Worm (Caenorhabditis elegans) whole organism, L4 larva: ENCODE data around the gene sqt-1.

Experiments used
- F10B5.3 ChIP-seq: sonication (generic microtip); optimal IDR thresholded peaks from 2 replicates; lab custom pipeline; 2016; ENCODE audit warnings: mild to moderate bottlenecking, missing genetic modification characterization, missing compliant biosample characterization
- F26F4.8 ChIP-seq: fragments of 200-800 bp; sonication (Bioruptor generic); conservative IDR thresholded peaks from 2 replicates; pipeline ENCODE4 v1.3.6; 2022; ENCODE audit warnings: missing genetic modification characterization, missing compliant biosample characterization
- F37D6.2 ChIP-seq: sonication (generic microtip); optimal IDR thresholded peaks from 2 replicates; lab custom pipeline; 2016; ENCODE audit warnings: mild to moderate bottlenecking, missing genetic modification characterization, missing compliant biosample characterization
- F49E8.2 ChIP-seq: sonication (generic microtip); optimal IDR thresholded peaks from 2 replicates; lab custom pipeline; 2016; ENCODE audit warnings: missing compliant biosample characterization, mild to moderate bottlenecking, missing genetic modification characterization, borderline replicate concordance
- R02D3.7 ChIP-seq: fragments of 150-350 bp; sonication (generic microtip); optimal IDR thresholded peaks from 3 replicates; lab custom pipeline; 2014; ENCODE audit warnings: missing biosample characterization, missing genetic modification characterization
- T20F7.1 ChIP-seq: fragments of 200-800 bp; sonication (Bioruptor generic); optimal IDR thresholded peaks from 2 replicates; lab custom pipeline; 2018; ENCODE audit warnings: mild to moderate bottlenecking, missing genetic modification characterization, missing compliant biosample characterization
- T26A8.4 ChIP-seq: fragments of 200-800 bp; sonication (Bioruptor generic); IDR thresholded peaks from 2 replicates; pipeline ENCODE4 v1.3.6; 2022; ENCODE audit warnings: missing genetic modification characterization, missing compliant biosample characterization
- Y105C5A.15 ChIP-seq: fragments of 200-800 bp; sonication (Bioruptor generic); IDR thresholded peaks from 2 replicates; pipeline ENCODE4 v1.3.6; 2022; ENCODE audit warnings: missing genetic modification characterization, missing compliant biosample characterization
- Y75B8A.6 ChIP-seq: fragments of 200-800 bp; sonication (Bioruptor generic); IDR thresholded peaks from 2 replicates; pipeline ENCODE4 v1.3.6; 2022; ENCODE audit warnings: missing genetic modification reagents, missing genetic modification characterization, missing compliant biosample characterization
- ZK546.5 ChIP-seq, 2 experiments: sonication (generic microtip); optimal IDR thresholded peaks; 2 replicates each; lab custom pipeline; 2017; ENCODE audit warnings: missing biosample characterization in 2 of 2, missing genetic modification characterization in 2 of 2
- aha-1 ChIP-seq: fragments of 150-350 bp; peaks from one replicate; lab custom pipeline; 2014; ENCODE audit warnings: missing biosample characterization, missing genetic modification characterization
- ceh-82 ChIP-seq: sonication (generic microtip); optimal IDR thresholded peaks from 2 replicates; lab custom pipeline; 2017; ENCODE audit warnings: missing biosample characterization, missing genetic modification characterization
- cey-2 ChIP-seq: sonication (generic microtip); optimal IDR thresholded peaks from 3 replicates; lab custom pipeline; 2017; ENCODE audit warnings: missing genetic modification characterization, mild to moderate bottlenecking, missing compliant biosample characterization, antibody characterized with exemption, borderline replicate concordance; ENCODE audit not compliant: insufficient read depth
- ctbp-1 ChIP-seq: fragments of 200-800 bp; sonication (Bioruptor generic); IDR thresholded peaks from 2 replicates; pipeline ENCODE4 v1.3.6; 2022; ENCODE audit warnings: missing genetic modification reagents, missing genetic modification characterization, missing compliant biosample characterization
- daf-8 ChIP-seq: fragments of 200-800 bp; sonication (Bioruptor generic); IDR thresholded peaks from 2 replicates; pipeline ENCODE4 v1.3.6; 2022; ENCODE audit warnings: missing genetic modification characterization, missing compliant biosample characterization
- dmd-6 ChIP-seq: fragments of 200-800 bp; sonication (Bioruptor generic); IDR thresholded peaks from 2 replicates; pipeline ENCODE4 v1.3.6; 2022; ENCODE audit warnings: missing genetic modification reagents, missing genetic modification characterization, missing compliant biosample characterization
- dpl-1 ChIP-seq: fragments of 150-350 bp; optimal IDR thresholded peaks from 2 replicates; lab custom pipeline; 2014; ENCODE audit warnings: missing biosample characterization, missing genetic modification reagents, missing genetic modification characterization
- duxl-1 ChIP-seq: sonication (generic microtip); optimal IDR thresholded peaks from 2 replicates; lab custom pipeline; 2016; ENCODE audit warnings: mild to moderate bottlenecking, missing genetic modification characterization, moderate library complexity, missing compliant biosample characterization; ENCODE audit not compliant: poor library complexity
- dve-1 ChIP-seq: sonication (generic microtip); optimal IDR thresholded peaks from 2 replicates; lab custom pipeline; 2017; ENCODE audit warnings: antibody characterized with exemption, mild to moderate bottlenecking, missing genetic modification characterization, missing compliant biosample characterization; ENCODE audit not compliant: insufficient read depth
- egl-27 ChIP-seq: sonication (generic microtip); optimal IDR thresholded peaks from 3 replicates; lab custom pipeline; 2017; ENCODE audit warnings: missing biosample characterization, missing genetic modification reagents, missing genetic modification characterization
- egl-43 ChIP-seq: fragments of 200-800 bp; sonication (Bioruptor generic); IDR thresholded peaks from 2 replicates; pipeline ENCODE4 v1.3.6; 2022; ENCODE audit warnings: missing genetic modification reagents, missing genetic modification characterization, missing compliant biosample characterization
- hif-1 ChIP-seq, 2 experiments: sonication (generic microtip); optimal IDR thresholded peaks; 2 replicates each; lab custom pipeline; 2016 to 2017; ENCODE audit warnings: missing compliant biosample characterization in 2 of 2, missing genetic modification characterization in 2 of 2, missing genetic modification reagents in 2 of 2, missing genotype in 2 of 2, mild to moderate bottlenecking in 1 of 2
- hlh-11 ChIP-seq: fragments of 200-800 bp; sonication (Bioruptor generic); optimal IDR thresholded peaks from 2 replicates; lab custom pipeline; 2018; ENCODE audit warnings: mild to moderate bottlenecking, missing genetic modification characterization, missing compliant biosample characterization
- hlh-30 ChIP-seq: sonication (generic microtip); optimal IDR thresholded peaks from 2 replicates; lab custom pipeline; 2017; ENCODE audit warnings: antibody characterized with exemption, mild to moderate bottlenecking, missing genetic modification characterization, missing compliant biosample characterization; ENCODE audit not compliant: insufficient read depth
- lim-7 ChIP-seq: fragments of 200-800 bp; sonication (Bioruptor generic); IDR thresholded peaks from 2 replicates; pipeline ENCODE4 v1.3.6; 2022; ENCODE audit warnings: missing genetic modification characterization, missing compliant biosample characterization
- madf-5 ChIP-seq, 2 experiments: fragments of 200-800 bp; sonication (Bioruptor generic); IDR thresholded peaks; 2 replicates each; pipeline ENCODE4 v1.3.6; 2022; ENCODE audit warnings: missing compliant biosample characterization in 2 of 2, missing genetic modification characterization in 2 of 2
- madf-9 ChIP-seq: fragments of 200-800 bp; sonication (Bioruptor generic); conservative IDR thresholded peaks from 2 replicates; pipeline ENCODE4 v1.3.6; 2022; ENCODE audit warnings: missing genetic modification reagents, missing genetic modification characterization, missing compliant biosample characterization
- mep-1 ChIP-seq: fragments of 150-350 bp; sonication (generic microtip); optimal IDR thresholded peaks from 3 replicates; lab custom pipeline; 2014; ENCODE audit warnings: missing biosample characterization, missing genetic modification characterization
- mxl-2 ChIP-seq: fragments of 200-800 bp; sonication (Bioruptor generic); conservative IDR thresholded peaks from 2 replicates; pipeline ENCODE4 v1.3.6; 2022; ENCODE audit warnings: missing genetic modification reagents, missing genetic modification characterization, missing compliant biosample characterization
- nhr-102 ChIP-seq: sonication (generic microtip); optimal IDR thresholded peaks from 2 replicates; lab custom pipeline; 2016; ENCODE audit warnings: mild to moderate bottlenecking, missing genetic modification characterization, moderate library complexity, missing compliant biosample characterization
- nhr-11 ChIP-seq: fragments of 150-350 bp; optimal IDR thresholded peaks from 2 replicates; lab custom pipeline; 2014; ENCODE audit warnings: missing biosample characterization, missing genetic modification characterization
- nhr-237 ChIP-seq: sonication (generic microtip); optimal IDR thresholded peaks from 2 replicates; lab custom pipeline; 2017; ENCODE audit warnings: missing biosample characterization, missing genetic modification characterization
- nhr-48 ChIP-seq: sonication (generic microtip); optimal IDR thresholded peaks from 2 replicates; lab custom pipeline; 2016; ENCODE audit warnings: mild to moderate bottlenecking, missing genetic modification characterization, missing compliant biosample characterization
- nhr-6 ChIP-seq: fragments of 150-350 bp; optimal IDR thresholded peaks from 2 replicates; lab custom pipeline; 2014; ENCODE audit warnings: missing biosample characterization, missing genetic modification characterization
- nhr-76 ChIP-seq: fragments of 150-350 bp; optimal IDR thresholded peaks from 2 replicates; lab custom pipeline; 2014; ENCODE audit warnings: missing biosample characterization, missing genetic modification characterization
- nhr-77 ChIP-seq: fragments of 150-350 bp; optimal IDR thresholded peaks from 2 replicates; lab custom pipeline; 2014; ENCODE audit warnings: missing biosample characterization, missing genetic modification characterization
- rbr-2 ChIP-seq: sonication (generic microtip); optimal IDR thresholded peaks from 2 replicates; lab custom pipeline; 2016; ENCODE audit warnings: missing genotype, missing genetic modification characterization, missing compliant biosample characterization
- saeg-2 ChIP-seq: fragments of 200-800 bp; sonication (Bioruptor generic); IDR thresholded peaks from 2 replicates; pipeline ENCODE4 v1.3.6; 2022; ENCODE audit warnings: missing genetic modification reagents, missing genetic modification characterization, missing compliant biosample characterization
- sdz-12 ChIP-seq: fragments of 200-800 bp; sonication (Bioruptor generic); optimal IDR thresholded peaks from 2 replicates; lab custom pipeline; 2018; ENCODE audit warnings: mild to moderate bottlenecking, missing genetic modification characterization, missing compliant biosample characterization
- skn-1 ChIP-seq: fragments of 150-350 bp; optimal IDR thresholded peaks from 2 replicates; lab custom pipeline; 2014; ENCODE audit warnings: missing biosample characterization, missing genetic modification characterization
- snpc-4 ChIP-seq: fragments of 150-350 bp; optimal IDR thresholded peaks from 2 replicates; lab custom pipeline; 2014; ENCODE audit warnings: missing biosample characterization, missing genetic modification characterization
- spr-1 ChIP-seq: sonication (generic microtip); optimal IDR thresholded peaks from 2 replicates; lab custom pipeline; 2016; ENCODE audit warnings: mild to moderate bottlenecking, missing genetic modification characterization, missing compliant biosample characterization
- spr-3 ChIP-seq: fragments of 200-800 bp; sonication (Bioruptor generic); optimal IDR thresholded peaks from 2 replicates; lab custom pipeline; 2018; ENCODE audit warnings: mild to moderate bottlenecking, missing genetic modification characterization, missing compliant biosample characterization
- tag-97 ChIP-seq: fragments of 200-800 bp; sonication (Bioruptor generic); IDR thresholded peaks from 2 replicates; pipeline ENCODE4 v1.3.6; 2022; ENCODE audit warnings: missing genetic modification characterization, missing compliant biosample characterization
- tra-1 ChIP-seq: fragments of 200-800 bp; sonication (Bioruptor generic); IDR thresholded peaks from 2 replicates; pipeline ENCODE4 v1.3.6; 2022; ENCODE audit warnings: missing genetic modification reagents, missing genetic modification characterization, missing compliant biosample characterization
- unc-130 ChIP-seq: sonication (generic microtip); optimal IDR thresholded peaks from 2 replicates; lab custom pipeline; 2016; ENCODE audit warnings: missing genetic modification reagents, missing genetic modification characterization, missing compliant biosample characterization
- unc-39 ChIP-seq: sonication (generic microtip); optimal IDR thresholded peaks from 2 replicates; lab custom pipeline; 2017; ENCODE audit warnings: missing biosample characterization, missing genetic modification characterization
- unc-62 ChIP-seq, 3 experiments: fragments of 150-350 bp in 1 of 3; sonication (generic microtip); optimal IDR thresholded peaks in 2 of 3; peaks in 1 of 3; 1 replicate in 1 of 3; 2 replicates in 2 of 3; lab custom pipeline; 2014 to 2017; ENCODE audit warnings: missing biosample characterization in 3 of 3, missing genetic modification characterization in 3 of 3, missing genetic modification reagents in 3 of 3, missing genotype in 1 of 3
- vab-7 ChIP-seq: fragments of 200-800 bp; sonication (Bioruptor generic); IDR thresholded peaks from 2 replicates; pipeline ENCODE4 v1.3.6; 2022; ENCODE audit warnings: missing genetic modification reagents, missing genetic modification characterization, missing compliant biosample characterization
- zag-1 ChIP-seq: fragments of 150-350 bp; optimal IDR thresholded peaks from 2 replicates; lab custom pipeline; 2014; ENCODE audit warnings: missing biosample characterization, missing genetic modification characterization

Gene sqt-1

DNA sequence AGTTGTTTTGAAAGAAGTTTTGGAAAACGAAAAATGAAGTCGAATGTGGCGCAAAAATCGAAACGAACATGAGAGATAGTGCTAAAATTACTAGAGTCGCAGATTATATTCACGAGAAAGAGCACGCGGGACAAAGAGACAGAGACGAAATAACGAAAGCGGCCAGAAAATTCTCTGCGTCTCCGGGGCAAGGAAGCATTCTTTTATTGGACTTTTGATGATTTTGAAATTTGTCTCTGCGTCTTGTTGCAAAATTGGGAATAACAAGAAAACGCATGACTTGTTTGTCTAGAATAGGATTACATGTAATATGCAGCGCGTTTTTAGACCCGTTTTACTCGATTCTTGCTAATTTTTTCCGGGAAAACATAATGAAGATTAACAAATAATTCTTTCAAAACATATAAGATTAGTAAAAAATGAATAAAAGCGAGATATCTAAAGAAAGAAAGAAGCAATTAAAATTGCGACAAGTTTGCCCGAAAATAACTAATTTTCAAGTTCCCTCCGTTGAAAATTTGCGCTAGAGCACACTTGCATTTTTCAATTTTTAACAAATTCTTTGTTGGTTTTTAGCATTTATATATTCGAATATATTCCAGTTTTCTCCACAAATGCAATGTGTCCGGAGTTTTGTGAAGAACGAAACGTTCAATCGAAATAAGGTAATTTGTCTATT is 10.4 kb upstream of the sqt-1 start, which contains the start of the genes B0491.6 and pigm-1:
B0491.6 (minus strand) TSS at position 466 of the 679 bp plus-strand sequence.
pigm-1 (plus strand) TSS at position 568 of the 679 bp plus-strand sequence.
- TF ChIP-seq dve-1 (tag; lab: Kevin White, UChicago): peak; percentile 76
- no peak for TF ChIP-seq nhr-237 (tag; lab: Kevin White, UChicago)
- TF ChIP-seq nhr-77 (tag; lab: Kevin White, UChicago): no peak
- no peak for TF ChIP-seq Y75B8A.6 (GFP tag; lab: Robert Waterston, UW)
- TF ChIP-seq ZK546.5 (tag; optimal IDR thresholded peaks at IDR 0.05; lab: Kevin White, UChicago): no peak
- TF ChIP-seq cey-2 (tag; lab: Kevin White, UChicago): no peak
- TF ChIP-seq unc-62 (GFP tag; optimal IDR thresholded peaks at IDR 0.05 in 1 of 2; lab: Kevin White, UChicago): peak in 1 of 2 experiments; percentile 83
- TF ChIP-seq unc-62 (tag; optimal IDR thresholded peaks at IDR 0.05; lab: Kevin White, UChicago): no peak
- TF ChIP-seq R02D3.7: no peak
- TF ChIP-seq zag-1: no peak
- TF ChIP-seq dpl-1 (GFP tag; lab: Kevin White, UChicago): peak; percentile 77
- no peak for TF ChIP-seq madf-5 (GFP tag; IDR thresholded peaks at IDR 0.05; lab: Robert Waterston, UW)
- TF ChIP-seq nhr-102: no peak
- no peak for TF ChIP-seq ceh-82 (tag; lab: Kevin White, UChicago)
- no peak for TF ChIP-seq F49E8.2 (tag; lab: Kevin White, UChicago)
- TF ChIP-seq tra-1 (GFP tag; lab: Robert Waterston, UW): no peak
- peak; percentile 52 for TF ChIP-seq nhr-11 (tag; lab: Kevin White, UChicago)
- TF ChIP-seq T26A8.4 (GFP tag; lab: Robert Waterston, UW): no peak
- no peak for TF ChIP-seq egl-43 (GFP tag; lab: Robert Waterston, UW)
- no peak for TF ChIP-seq snpc-4 (tag; lab: Kevin White, UChicago)
- no peak for TF ChIP-seq duxl-1 (tag; lab: Kevin White, UChicago)
- no peak for TF ChIP-seq sdz-12 (GFP tag; lab: Kevin White, UChicago)
- no peak for TF ChIP-seq egl-27 (tag; lab: Kevin White, UChicago)
- peak; percentile 71 for TF ChIP-seq T20F7.1 (GFP tag; lab: Kevin White, UChicago)
- TF ChIP-seq ctbp-1: peak; percentile 50; the same call in 1 of the 2 replicates
- no peak for TF ChIP-seq skn-1 (tag; lab: Kevin White, UChicago)
- TF ChIP-seq madf-9 (GFP tag; lab: Robert Waterston, UW): no peak
- TF ChIP-seq dmd-6 (GFP tag; lab: Robert Waterston, UW): peak; percentile 47
- peak; percentile 49 for TF ChIP-seq spr-1 (tag; lab: Kevin White, UChicago)
- TF ChIP-seq hif-1 (tag; optimal IDR thresholded peaks at IDR 0.05; lab: Kevin White, UChicago): peak in 1 of 2 experiments; percentile 32
- no peak for TF ChIP-seq tag-97 (GFP tag; lab: Robert Waterston, UW)
- peak; percentile 71 for TF ChIP-seq mep-1 (tag; lab: Kevin White, UChicago)
- TF ChIP-seq rbr-2 (tag; lab: Kevin White, UChicago): peak; percentile 62
- no peak for TF ChIP-seq vab-7
- no peak for TF ChIP-seq nhr-76 (tag; lab: Kevin White, UChicago)
- no peak for TF ChIP-seq unc-39 (tag; lab: Kevin White, UChicago)
- no peak for TF ChIP-seq nhr-6 (tag; lab: Kevin White, UChicago)
- TF ChIP-seq F10B5.3 (tag; lab: Kevin White, UChicago): no peak
- peak; percentile 16 for TF ChIP-seq nhr-48 (tag; lab: Kevin White, UChicago)
- no peak for TF ChIP-seq saeg-2
- peak; percentile 90 for TF ChIP-seq hlh-30 (tag; lab: Kevin White, UChicago)
- TF ChIP-seq F26F4.8 (GFP tag; lab: Robert Waterston, UW): no peak
- TF ChIP-seq F37D6.2 (tag; lab: Kevin White, UChicago): peak; percentile 45
- TF ChIP-seq daf-8 (GFP tag; lab: Robert Waterston, UW): no peak
- no peak for TF ChIP-seq spr-3 (GFP tag; lab: Kevin White, UChicago)
- no peak for TF ChIP-seq mxl-2 (GFP tag; lab: Robert Waterston, UW)
- TF ChIP-seq Y105C5A.15 (GFP tag; lab: Robert Waterston, UW): no peak
- no peak for TF ChIP-seq lim-7 (GFP tag; lab: Robert Waterston, UW)
- peak; percentile 70 for TF ChIP-seq hlh-11 (tag; lab: Kevin White, UChicago)
- no peak for TF ChIP-seq unc-130 (GFP tag; lab: Kevin White, UChicago)
- TF ChIP-seq aha-1 (tag; lab: Kevin White, UChicago): no peak
